Worm (Caenorhabditis elegans): ENCODE data around the gene nhr-126.

DNA sequence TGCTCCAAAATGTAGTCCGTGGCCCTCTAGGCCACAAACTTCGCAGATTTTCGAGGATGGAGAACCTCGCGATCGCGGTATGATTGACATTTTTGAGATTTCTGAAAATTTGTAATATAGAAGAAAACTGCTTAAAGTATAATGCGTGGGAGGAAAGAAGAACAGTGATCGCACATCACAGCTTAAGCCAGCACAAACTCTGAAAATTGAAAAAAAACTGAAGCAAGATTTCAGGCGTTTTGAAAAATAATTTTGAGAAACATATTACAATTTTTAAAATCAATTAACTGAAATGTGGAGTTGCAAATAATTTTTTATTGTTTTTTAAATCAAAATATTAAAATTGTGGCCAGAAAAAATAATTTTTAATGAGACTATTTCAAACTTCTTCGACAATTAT is 38.1 kb downstream of the nhr-126 start, which contains the start of gene nhr-275:
- TF ChIP-seq nhr-237 (tag; optimal IDR thresholded peaks at IDR 0.05) (no peak), Y48G9A.11 (GFP tag; IDR thresholded peaks at IDR 0.05) (no peak), snpc-4 (tag; optimal IDR thresholded peaks at IDR 0.05) (no peak), ctbp-1 (GFP tag; IDR thresholded peaks at IDR 0.05) (no peak), daf-8 (GFP tag; IDR thresholded peaks at IDR 0.05) (no peak), F37D6.2 (tag; optimal IDR thresholded peaks at IDR 0.05) (no peak), Y75B8A.6 (GFP tag; IDR thresholded peaks at IDR 0.05) (no peak)

Measured in whole organism, L4 larva.